Worm (Caenorhabditis elegans) whole organism, late embryonic: Measurements from ENCODE around the gene rips-1.

Source experiments
- ceh-2 ChIP-seq: sonication (generic microtip); optimal IDR thresholded peaks from 2 replicates; lab custom pipeline; 2016; ENCODE audit warnings: missing genotype, missing genetic modification characterization, missing compliant biosample characterization
- ceh-24 ChIP-seq: sonication (generic microtip); optimal IDR thresholded peaks from 2 replicates; lab custom pipeline; 2016; ENCODE audit warnings: mild to moderate bottlenecking, missing genetic modification characterization, missing compliant biosample characterization
- gmeb-2 ChIP-seq: sonication (generic microtip); optimal IDR thresholded peaks from 2 replicates; lab custom pipeline; 2016; ENCODE audit warnings: missing genetic modification characterization, inconsistent platforms, missing compliant biosample characterization
- nhr-11 ChIP-seq: fragments of 150-350 bp; optimal IDR thresholded peaks from 2 replicates; lab custom pipeline; 2014; ENCODE audit warnings: missing biosample characterization, missing genetic modification characterization
- pqm-1 ChIP-seq: sonication (generic microtip); optimal IDR thresholded peaks from 2 replicates; lab custom pipeline; 2016; ENCODE audit warnings: missing genetic modification characterization, missing compliant biosample characterization
- tbx-2 ChIP-seq: sonication (generic microtip); optimal IDR thresholded peaks from 2 replicates; lab custom pipeline; 2016; ENCODE audit warnings: missing genetic modification characterization, missing compliant biosample characterization

DNA sequence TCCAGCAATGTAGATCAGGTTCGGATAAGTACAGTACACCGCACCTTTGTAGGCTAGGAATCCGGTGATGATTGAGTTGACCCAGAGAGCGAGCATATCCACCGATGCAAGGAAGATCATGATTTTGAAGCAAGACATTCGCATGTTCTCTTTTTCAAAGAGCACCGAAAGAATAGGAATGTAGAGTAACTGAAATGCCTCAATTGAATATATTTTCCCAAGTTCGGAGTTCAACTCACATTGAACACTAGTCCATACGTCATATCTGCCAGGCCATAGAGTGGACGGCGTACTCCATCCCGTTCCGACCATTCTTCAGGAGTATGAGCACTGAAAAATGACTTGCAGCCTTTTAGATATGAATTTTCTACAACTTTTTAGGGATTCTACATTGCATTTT is 27.9 kb downstream of the rips-1 start:
- TF ChIP-seq ceh-24 (tag; lab: Kevin White, UChicago) (no peak), nhr-11 (tag; lab: Kevin White, UChicago) (no peak), ceh-2 (tag; lab: Kevin White, UChicago) (no peak), tbx-2 (tag; lab: Kevin White, UChicago) (no peak), gmeb-2 (tag; lab: Kevin White, UChicago) (no peak), pqm-1 (tag; lab: Kevin White, UChicago) (no peak)
